Fruit fly (Drosophila melanogaster): ENCODE data around the gene CG42780.

Gene CG42780

DNA sequence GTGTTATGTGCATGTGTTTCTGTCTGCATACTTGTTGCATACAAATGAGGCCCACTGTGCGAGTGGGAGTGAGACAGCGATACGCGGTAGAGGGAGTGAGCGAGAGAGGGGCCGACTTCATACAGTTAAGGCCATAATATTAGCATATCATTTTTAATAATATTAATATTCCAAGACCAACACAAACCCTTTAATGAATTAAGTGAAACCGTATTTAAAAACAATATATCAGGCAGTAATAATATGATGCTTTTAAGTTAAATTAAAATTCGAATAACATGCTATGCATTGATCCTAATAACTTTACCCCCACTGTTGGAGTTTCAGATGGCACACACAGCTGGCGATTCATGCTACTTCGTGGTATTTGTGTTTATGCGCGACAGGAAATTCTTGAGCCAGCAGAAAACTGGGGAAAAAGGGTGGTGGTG lies 7.2 kb downstream of the CG42780 start (continued):
- TF ChIP-seq Lhr (GFP tag; optimal IDR thresholded peaks at IDR 0.05) (peak; percentile 96), al (GFP tag; IDR thresholded peaks at IDR 0.05) (peak; percentile 78), Dref (GFP tag; IDR thresholded peaks at IDR 0.05) (peak; percentile 31), vnd (GFP tag; IDR thresholded peaks at IDR 0.05; ENCODE audit: partially characterized antibody) (no peak), CG7745 (tag; optimal IDR thresholded peaks at IDR 0.05) (peak; percentile 89), pita (GFP tag; optimal IDR thresholded peaks at IDR 0.05) (no peak), crc (GFP tag; optimal IDR thresholded peaks at IDR 0.05) (peak; percentile 65), Dp (GFP tag; optimal IDR thresholded peaks at IDR 0.05) (no peak), lbe (GFP tag; optimal IDR thresholded peaks at IDR 0.05) (peak; percentile 91), ranshi (GFP tag; IDR thresholded peaks at IDR 0.05) (peak; percentile 95), Hey (tag; optimal IDR thresholded peaks at IDR 0.05) (peak; percentile 61), CG10565 (GFP tag; optimal IDR thresholded peaks at IDR 0.05) (peak; percentile 80), CG4707 (GFP tag; optimal IDR thresholded peaks at IDR 0.05) (peak; percentile 98), lab (GFP tag; optimal IDR thresholded peaks at IDR 0.05) (peak; percentile 97), en (GFP tag; optimal IDR thresholded peaks at IDR 0.05) (peak; percentile 79), Nf-YC (tag; optimal IDR thresholded peaks at IDR 0.05) (peak; percentile 85), zfh1 (GFP tag; IDR thresholded peaks at IDR 0.05) (peak; percentile 97), CG17802 (tag; optimal IDR thresholded peaks at IDR 0.05) (peak; percentile 72), nom (GFP tag; optimal IDR thresholded peaks at IDR 0.05) (peak; percentile 97), HLH54F (GFP tag; optimal IDR thresholded peaks at IDR 0.05) (peak; percentile 73), prd (optimal IDR thresholded peaks at IDR 0.05) (no peak), prd (GFP tag; IDR thresholded peaks at IDR 0.05) (peak; percentile 96), CG1603 (tag; optimal IDR thresholded peaks at IDR 0.05) (peak; percentile 94), ash1 (GFP tag; optimal IDR thresholded peaks at IDR 0.05) (peak; percentile 13), CG14965 (GFP tag; optimal IDR thresholded peaks at IDR 0.05; ENCODE audit: borderline replicate concordance) (peak; percentile 3), stwl (tag; optimal IDR thresholded peaks at IDR 0.05) (peak; percentile 77), Mrtf (GFP tag; IDR thresholded peaks at IDR 0.05) (peak; percentile 92), Antp (GFP tag; optimal IDR thresholded peaks at IDR 0.05) (peak; percentile 28), CG12659 (GFP tag; optimal IDR thresholded peaks at IDR 0.05) (peak; percentile 96), CG3281 (GFP tag; optimal IDR thresholded peaks at IDR 0.05) (peak; percentile 93), mirr (GFP tag; optimal IDR thresholded peaks at IDR 0.05) (peak; percentile 63), CG2889 (GFP tag; IDR thresholded peaks at IDR 0.05) (peak; percentile 88), trh (GFP tag; optimal IDR thresholded peaks at IDR 0.05) (peak; percentile 87), grn (GFP tag; optimal IDR thresholded peaks at IDR 0.05) (peak; percentile 76), zen2 (GFP tag; IDR thresholded peaks at IDR 0.05; ENCODE audit: partially characterized antibody) (no peak), CG9797 (GFP tag; optimal IDR thresholded peaks at IDR 0.05) (peak; percentile 51), CG5953 (GFP tag; IDR thresholded peaks at IDR 0.05) (peak; percentile 90), CG6272 (GFP tag; IDR thresholded peaks at IDR 0.05) (peak; percentile 89), sob (GFP tag; IDR thresholded peaks at IDR 0.05) (peak; percentile 96), bbx (GFP tag; IDR thresholded peaks at IDR 0.05; ENCODE audit: partially characterized antibody) (0 out of 2 replicates have a peak, but pooled peaks have one; percentile 12), inv (GFP tag; IDR thresholded peaks at IDR 0.05; ENCODE audit: partially characterized antibody) (no peak), fd3F (GFP tag; optimal IDR thresholded peaks at IDR 0.05) (peak; percentile 90), otp (GFP tag; IDR thresholded peaks at IDR 0.05) (peak; percentile 96), CG12219 (GFP tag; optimal IDR thresholded peaks at IDR 0.05) (peak; percentile 97), NC2α (GFP tag; optimal IDR thresholded peaks at IDR 0.05) (peak; percentile 35), gsb (GFP tag; IDR thresholded peaks at IDR 0.05) (peak; percentile 80), peb (GFP tag; IDR thresholded peaks at IDR 0.05) (peak; percentile 87), Scr (GFP tag; IDR thresholded peaks at IDR 0.05; ENCODE audit: partially characterized antibody) (no peak), Drgx (GFP tag; IDR thresholded peaks at IDR 0.05) (peak; percentile 98), Asciz (GFP tag; optimal IDR thresholded peaks at IDR 0.05) (peak; percentile 96)
